Worm (Caenorhabditis elegans): ENCODE results near the gene F59C12.3.
A peak's percentile ranks its signal among the peaks of the same experiment; 100 is the strongest.

DNA sequence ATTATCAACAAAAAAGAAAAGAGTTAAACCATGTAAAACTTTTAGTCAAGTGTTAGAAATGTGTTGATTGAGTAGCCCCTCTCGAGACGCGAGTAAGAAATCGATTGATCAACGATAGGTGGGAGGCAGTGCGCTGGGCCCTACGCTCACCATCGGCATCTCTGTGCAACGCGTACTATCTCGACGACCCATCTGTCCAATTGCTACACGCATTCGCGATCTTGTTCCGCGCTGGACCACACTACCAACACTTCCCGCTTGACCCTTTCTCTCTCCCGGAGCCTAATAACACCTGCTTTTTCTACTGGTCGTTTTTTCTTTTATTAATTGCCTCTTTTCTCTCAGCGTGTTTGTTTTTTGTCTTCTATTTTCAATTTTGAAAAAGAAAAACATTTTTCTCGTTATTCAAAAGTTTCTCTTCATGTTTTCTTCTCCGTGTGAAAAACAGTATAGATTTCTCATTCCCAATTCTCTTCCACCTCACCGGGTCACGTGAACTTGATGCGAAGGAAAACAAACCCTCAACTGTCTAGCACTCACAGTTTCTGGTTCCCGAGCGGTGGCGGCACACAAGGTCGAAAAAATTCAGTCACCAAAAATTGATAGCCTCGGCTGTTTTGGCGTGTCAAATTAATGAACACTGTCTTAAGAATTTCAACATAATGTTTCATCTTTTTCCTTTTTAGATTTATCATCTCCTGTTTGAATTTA is 2.2 kb upstream of the F59C12.3 start:
- TF ChIP-seq skn-1 (tag; optimal IDR thresholded peaks at IDR 0.05) (no peak), pha-4 (tag; optimal IDR thresholded peaks at IDR 0.05) (peak; percentile 34), nhr-28 (tag; optimal IDR thresholded peaks at IDR 0.05) (no peak), snpc-4 (tag; optimal IDR thresholded peaks at IDR 0.05) (peak; percentile 12), zag-1 (tag; optimal IDR thresholded peaks at IDR 0.05) (no peak), ceh-82 (tag; optimal IDR thresholded peaks at IDR 0.05) (no peak), egl-27 (tag; optimal IDR thresholded peaks at IDR 0.05) (no peak), nhr-76 (tag; optimal IDR thresholded peaks at IDR 0.05) (no peak), ztf-11 (tag; optimal IDR thresholded peaks at IDR 0.05) (no peak)
